Fruit fly (Drosophila melanogaster) whole organism, pupa: ENCODE results near the gene Atg17.
A peak's percentile ranks its signal among the peaks of the same experiment; 100 is the strongest.

Experiments
- CG10348 ChIP-seq: fragments of 200-800 bp; sonication (Bioruptor generic); IDR thresholded peaks from 2 replicates; pipeline ENCODE4 v1.3.6; 2022; ENCODE audit warnings: missing biosample characterization, missing genetic modification characterization
- CG13204 ChIP-seq: fragments of 200-800 bp; sonication (Bioruptor generic); optimal IDR thresholded peaks from 2 replicates; lab custom pipeline; 2018; ENCODE audit warnings: missing biosample characterization, mild to moderate bottlenecking, missing genetic modification characterization, moderate library complexity
- CG14655 ChIP-seq: fragments of 200-800 bp; sonication (Bioruptor generic); optimal IDR thresholded peaks from 3 replicates; lab custom pipeline; 2017; ENCODE audit warnings: mild to moderate bottlenecking, missing biosample characterization, missing genetic modification reagents, missing genetic modification characterization
- CG15710 ChIP-seq: fragments of 200-800 bp; sonication (Bioruptor generic); optimal IDR thresholded peaks from 2 replicates; lab custom pipeline; 2018; ENCODE audit warnings: missing biosample characterization, mild to moderate bottlenecking, missing genetic modification characterization, moderate library complexity
- CG17806 ChIP-seq: fragments of 200-800 bp; sonication (Bioruptor generic); optimal IDR thresholded peaks from 2 replicates; lab custom pipeline; 2018; ENCODE audit warnings: missing biosample characterization, mild to moderate bottlenecking, missing genetic modification characterization, moderate library complexity
- CG32121 ChIP-seq: fragments of 200-800 bp; sonication (Bioruptor generic); IDR thresholded peaks from 2 replicates; pipeline ENCODE4 v1.3.6; 2022; ENCODE audit warnings: missing biosample characterization, missing genetic modification characterization
- CG34367 ChIP-seq: fragments of 200-800 bp; sonication (Bioruptor generic); optimal IDR thresholded peaks from 2 replicates; lab custom pipeline; 2018; ENCODE audit warnings: missing biosample characterization, mild to moderate bottlenecking, missing genetic modification characterization
- CG8159 ChIP-seq: fragments of 200-800 bp; sonication (Bioruptor generic); optimal IDR thresholded peaks from 3 replicates; lab custom pipeline; 2018; ENCODE audit warnings: missing biosample characterization, mild to moderate bottlenecking, missing genetic modification characterization, moderate library complexity
- CG8301 ChIP-seq: fragments of 200-800 bp; sonication (Bioruptor generic); optimal IDR thresholded peaks from 2 replicates; lab custom pipeline; 2018; ENCODE audit warnings: missing biosample characterization, mild to moderate bottlenecking, missing genetic modification characterization
- Pif1A ChIP-seq: fragments of 200-800 bp; sonication (Bioruptor generic); optimal IDR thresholded peaks from 3 replicates; lab custom pipeline; 2016; ENCODE audit warnings: missing biosample characterization, missing genetic modification characterization
- Pif1B ChIP-seq: fragments of 200-800 bp; sonication (Bioruptor generic); optimal IDR thresholded peaks from 3 replicates; lab custom pipeline; 2016; ENCODE audit warnings: missing biosample characterization, missing genetic modification characterization
- Snoo ChIP-seq: fragments of 200-800 bp; sonication (Bioruptor generic); optimal IDR thresholded peaks from 3 replicates; lab custom pipeline; 2017; ENCODE audit warnings: missing biosample characterization, mild to moderate bottlenecking, missing genetic modification characterization, inconsistent platforms
- gl ChIP-seq: fragments of 200-800 bp; sonication (Bioruptor generic); optimal IDR thresholded peaks from 2 replicates; lab custom pipeline; 2018; ENCODE audit warnings: missing biosample characterization, mild to moderate bottlenecking, missing genetic modification characterization
- rn ChIP-seq: fragments of 200-800 bp; sonication (Bioruptor generic); IDR thresholded peaks from 2 replicates; pipeline ENCODE4 v1.3.6; 2022; ENCODE audit warnings: missing biosample characterization, missing genetic modification characterization

- peak; percentile 83 for TF ChIP-seq rn (GFP tag; lab: Robert Waterston, UW)
- TF ChIP-seq CG14655 (GFP tag; lab: Kevin White, UChicago) = no peak
- peak; percentile 79; the same call in 1 of the 2 replicates for TF ChIP-seq CG10348 (GFP tag; lab: Robert Waterston, UW)
- TF ChIP-seq CG15710 (tag; lab: Kevin White, UChicago) = peak; percentile 92
- peak; percentile 80 for TF ChIP-seq CG34367 (tag; lab: Kevin White, UChicago)
- TF ChIP-seq CG17806 = peak; percentile 86
- peak; percentile 87 for TF ChIP-seq Pif1A (GFP tag; lab: Kevin White, UChicago)
- TF ChIP-seq gl (tag; lab: Kevin White, UChicago) = peak; percentile 39
- peak; percentile 88 for TF ChIP-seq CG8159 (tag; lab: Kevin White, UChicago)
- TF ChIP-seq CG13204 (GFP tag; lab: Kevin White, UChicago) = no peak
- peak; percentile 89 for TF ChIP-seq Snoo (tag; lab: Kevin White, UChicago)
- peak; percentile 83 for TF ChIP-seq Pif1B (GFP tag; lab: Kevin White, UChicago)
- peak; percentile 88 for TF ChIP-seq CG32121 (GFP tag; lab: Robert Waterston, UW)
- TF ChIP-seq CG8301 (tag; lab: Kevin White, UChicago) = peak; percentile 86
These were observed at the start of gene Atg17, which contains the start of gene Xe7 for dm6 chr3R:5668928-5669739.
